Fruit fly (Drosophila melanogaster): ENCODE results near the gene CG3309.

The CG3309 gene

DNA sequence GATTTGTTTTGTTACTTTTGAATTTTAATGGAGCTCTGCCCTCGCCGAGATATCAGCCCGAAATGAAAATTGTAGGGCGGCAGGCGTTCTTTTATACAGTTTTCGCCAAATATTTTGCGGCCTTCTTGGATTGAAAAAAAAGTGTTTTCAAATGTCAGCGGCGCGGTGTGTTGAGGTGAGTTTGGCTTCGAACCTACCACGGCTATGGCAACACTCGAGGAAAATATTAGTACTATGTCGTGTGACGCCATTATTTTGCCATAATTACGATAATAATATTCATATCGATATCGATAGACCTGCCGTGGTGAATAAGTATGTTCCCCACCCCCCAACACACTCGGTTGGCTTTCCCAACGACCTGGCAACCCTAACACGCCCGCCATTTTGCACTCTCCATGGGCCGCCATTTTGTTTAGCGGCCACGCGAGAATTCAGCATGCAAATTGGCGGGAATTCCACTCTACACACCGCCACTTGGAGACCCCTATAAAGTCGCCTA, 17.3 kb downstream of the CG3309 start, which contains the start of the genes TrxT and dhd (continued):
- no peak for TF ChIP-seq TFAM (GFP tag; optimal IDR thresholded peaks at IDR 0.05)
- no peak for TF ChIP-seq sim (GFP tag; IDR thresholded peaks at IDR 0.05)
- TF ChIP-seq zf30C (GFP tag; optimal IDR thresholded peaks at IDR 0.05): no peak
- no peak for TF ChIP-seq chif (GFP tag; optimal IDR thresholded peaks at IDR 0.05)
- TF ChIP-seq CG5953 (GFP tag; IDR thresholded peaks at IDR 0.05): no peak
- TF ChIP-seq nerfin-2 (GFP tag; IDR thresholded peaks at IDR 0.05; ENCODE audit: partially characterized antibody): no peak
- TF ChIP-seq CG11247 (GFP tag; IDR thresholded peaks at IDR 0.05): peak; percentile 36; the same call in 1 of the 2 replicates
- no peak for TF ChIP-seq CG31365 (tag; optimal IDR thresholded peaks at IDR 0.05)
- peak; percentile 38 for TF ChIP-seq Meics (GFP tag; optimal IDR thresholded peaks at IDR 0.05)
- peak; percentile 62 for TF ChIP-seq CG15514 (GFP tag; optimal IDR thresholded peaks at IDR 0.05)
- no peak for TF ChIP-seq CG14050 (GFP tag; IDR thresholded peaks at IDR 0.05)
- TF ChIP-seq CG12769 (tag; optimal IDR thresholded peaks at IDR 0.05): no peak
- TF ChIP-seq CG13624 (GFP tag; optimal IDR thresholded peaks at IDR 0.05): peak; percentile 45
- TF ChIP-seq pzg (GFP tag; optimal IDR thresholded peaks at IDR 0.05): peak; percentile 69
- no peak for TF ChIP-seq CG15601 (tag; optimal IDR thresholded peaks at IDR 0.05)
- TF ChIP-seq CG12391 (tag; optimal IDR thresholded peaks at IDR 0.05): no peak
- TF ChIP-seq aop (GFP tag; IDR thresholded peaks at IDR 0.05): no peak
- TF ChIP-seq Hand (GFP tag; optimal IDR thresholded peaks at IDR 0.05): no peak
- no peak for TF ChIP-seq dan (GFP tag; IDR thresholded peaks at IDR 0.05)
- no peak for TF ChIP-seq croc (GFP tag; conservative IDR thresholded peaks at IDR 0.05)
- TF ChIP-seq Sox100B (GFP tag; optimal IDR thresholded peaks at IDR 0.05): no peak
- TF ChIP-seq CG7839 (tag; optimal IDR thresholded peaks at IDR 0.05): no peak
- TF ChIP-seq CG13894 (tag; optimal IDR thresholded peaks at IDR 0.05): peak; percentile 29
- no peak for TF ChIP-seq Oli (tag; optimal IDR thresholded peaks at IDR 0.05)
- no peak for TF ChIP-seq NFAT (GFP tag; IDR thresholded peaks at IDR 0.05)
- TF ChIP-seq CG4282 (GFP tag; optimal IDR thresholded peaks at IDR 0.05): no peak
- no peak for TF ChIP-seq CG8388 (GFP tag; optimal IDR thresholded peaks at IDR 0.05)
- no peak for TF ChIP-seq otp (GFP tag; IDR thresholded peaks at IDR 0.05)
- TF ChIP-seq CG9727 (GFP tag; optimal IDR thresholded peaks at IDR 0.05): peak; percentile 21
- no peak for TF ChIP-seq Lpt (GFP tag; optimal IDR thresholded peaks at IDR 0.05)
- TF ChIP-seq Dbx (GFP tag; IDR thresholded peaks at IDR 0.05): 0 out of 3 replicates have a peak, but pooled peaks have one; percentile 51
- no peak for TF ChIP-seq usp (GFP tag; optimal IDR thresholded peaks at IDR 0.05)
- TF ChIP-seq CG1832 (GFP tag; optimal IDR thresholded peaks at IDR 0.05): no peak
- TF ChIP-seq Ada2b (GFP tag; IDR thresholded peaks at IDR 0.05): no peak
- TF ChIP-seq Opbp (GFP tag; IDR thresholded peaks at IDR 0.05; ENCODE audit: partially characterized antibody): peak; percentile 64; the same call in 2 of the 3 replicates
- 0 out of 3 replicates have a peak, but pooled peaks have one; percentile 4 for TF ChIP-seq CG7963 (GFP tag; IDR thresholded peaks at IDR 0.05; ENCODE audit: partially characterized antibody)
- TF ChIP-seq p53 (GFP tag; optimal IDR thresholded peaks at IDR 0.05): no peak
- no peak for TF ChIP-seq CG31224 (GFP tag; IDR thresholded peaks at IDR 0.05)
- no peak for TF ChIP-seq CG8359 (GFP tag; optimal IDR thresholded peaks at IDR 0.05; ENCODE audit: borderline replicate concordance)
- peak; percentile 75 for TF ChIP-seq Dp (GFP tag; optimal IDR thresholded peaks at IDR 0.05)
- no peak for TF ChIP-seq fd3F (GFP tag; optimal IDR thresholded peaks at IDR 0.05)
- no peak for TF ChIP-seq CG1602 (GFP tag; optimal IDR thresholded peaks at IDR 0.05)
- no peak for TF ChIP-seq CG4730 (GFP tag; IDR thresholded peaks at IDR 0.05)
- no peak for TF ChIP-seq Ravus (GFP tag; IDR thresholded peaks at IDR 0.05)
- TF ChIP-seq bsh (GFP tag; optimal IDR thresholded peaks at IDR 0.05): peak in 1 of 2 experiments; percentile 26
- no peak for TF ChIP-seq exex (tag; optimal IDR thresholded peaks at IDR 0.05)
- no peak for TF ChIP-seq hkb (optimal IDR thresholded peaks at IDR 0.05)
- peak; percentile 40; the same call in 1 of the 2 replicates for TF ChIP-seq hkb (GFP tag; IDR thresholded peaks at IDR 0.05)
- no peak for TF ChIP-seq kay (GFP tag; optimal IDR thresholded peaks at IDR 0.05)
- TF ChIP-seq CG2678 (tag; optimal IDR thresholded peaks at IDR 0.05): no peak
